Worm (Caenorhabditis elegans): Measurements from ENCODE around the gene lrx-1.

The lrx-1 gene

ce11 chrV:12296122-12296521, 43.8 kb downstream of the lrx-1 start:
- TF ChIP-seq daf-16 (GFP tag; optimal IDR thresholded peaks at IDR 0.05) (no peak), daf-16 (tag; optimal IDR thresholded peaks at IDR 0.05) (peak; percentile 43), unc-62 (GFP tag; optimal IDR thresholded peaks at IDR 0.05 in 1 of 2) (no peak), unc-62 (tag; optimal IDR thresholded peaks at IDR 0.05) (no peak), nhr-28 (tag; optimal IDR thresholded peaks at IDR 0.05) (peak; percentile 29), dve-1 (tag; optimal IDR thresholded peaks at IDR 0.05; ENCODE audit: insufficient read depth) (peak; percentile 22), pqm-1 (tag; optimal IDR thresholded peaks at IDR 0.05) (peak; percentile 51), dmd-6 (GFP tag; IDR thresholded peaks at IDR 0.05) (0 out of 2 replicates have a peak, but pooled peaks have one; percentile 25), F26F4.8 (GFP tag; conservative IDR thresholded peaks at IDR 0.05) (no peak), nhr-77 (tag; optimal IDR thresholded peaks at IDR 0.05) (peak; percentile 18)

ce11 chrV:12296794-12297193, 44.4 kb downstream of the lrx-1 start:
- TF ChIP-seq nhr-28 (tag; optimal IDR thresholded peaks at IDR 0.05) (no peak), mxl-3 (GFP tag; optimal IDR thresholded peaks at IDR 0.05) (peak; percentile 65), nhr-42 (GFP tag; IDR thresholded peaks at IDR 0.05) (no peak), ceh-20 (GFP tag; IDR thresholded peaks at IDR 0.05) (no peak), zfp-2 (tag; optimal IDR thresholded peaks at IDR 0.05) (no peak), jun-1 (tag; optimal IDR thresholded peaks at IDR 0.05) (no peak), T26A8.4 (GFP tag; IDR thresholded peaks at IDR 0.05) (no peak), saeg-2 (GFP tag; IDR thresholded peaks at IDR 0.05) (no peak), mep-1 (tag; optimal IDR thresholded peaks at IDR 0.05) (no peak), ceh-28 (tag; optimal IDR thresholded peaks at IDR 0.05) (no peak), hif-1 (tag; optimal IDR thresholded peaks at IDR 0.05) (no peak), egl-43 (GFP tag; IDR thresholded peaks at IDR 0.05) (no peak), mdl-1 (tag; optimal IDR thresholded peaks at IDR 0.05) (peak in 1 of 2 experiments; percentile 29), daf-19 (GFP tag; conservative IDR thresholded peaks at IDR 0.05) (no peak), tra-1 (GFP tag; IDR thresholded peaks at IDR 0.05) (no peak), nhr-11 (tag; optimal IDR thresholded peaks at IDR 0.05) (no peak), dmd-6 (GFP tag; IDR thresholded peaks at IDR 0.05) (no peak), T20F7.1 (GFP tag; optimal IDR thresholded peaks at IDR 0.05) (no peak), tag-97 (GFP tag; IDR thresholded peaks at IDR 0.05) (no peak), hlh-30 (tag; optimal IDR thresholded peaks at IDR 0.05; ENCODE audit: insufficient read depth) (peak; percentile 47), hlh-11 (tag; optimal IDR thresholded peaks at IDR 0.05) (peak; percentile 1), nhr-76 (tag; optimal IDR thresholded peaks at IDR 0.05) (no peak), lin-15B (tag; optimal IDR thresholded peaks at IDR 0.05) (no peak), ctbp-1 (GFP tag; IDR thresholded peaks at IDR 0.05) (no peak), ceh-32 (tag; optimal IDR thresholded peaks at IDR 0.05; ENCODE audit: poor library complexity) (no peak), ceh-62 (tag; optimal IDR thresholded peaks at IDR 0.05) (no peak)

DNA sequence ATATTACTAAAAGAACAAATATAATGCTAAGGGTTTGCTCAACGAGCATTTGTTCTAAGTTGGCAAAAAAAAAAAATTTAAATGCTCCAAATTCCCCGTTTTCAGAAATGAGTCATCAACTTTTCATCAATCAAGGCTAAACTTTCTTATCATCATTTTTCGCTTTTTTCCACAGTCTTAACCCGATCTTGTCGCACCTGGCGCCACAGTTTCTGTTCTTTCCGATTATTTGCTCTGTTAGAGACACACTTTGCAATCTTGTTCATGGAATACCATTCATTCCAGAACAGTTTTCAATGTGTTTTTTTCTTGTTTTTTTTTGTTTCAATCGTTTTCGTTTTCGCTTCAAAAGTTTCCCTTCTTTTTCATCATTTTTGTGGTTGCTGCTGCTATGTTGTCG, 45.8 kb downstream of the lrx-1 start:
- TF ChIP-seq dmd-6 (GFP tag; IDR thresholded peaks at IDR 0.05) = peak; percentile 42; the same call in 1 of the 2 replicates
- no peak for TF ChIP-seq set-16 (GFP tag; IDR thresholded peaks at IDR 0.05)
- no peak for TF ChIP-seq fkh-10 (GFP tag; optimal IDR thresholded peaks at IDR 0.05)
- TF ChIP-seq lin-29 (GFP tag; IDR thresholded peaks at IDR 0.05) = no peak
- no peak for TF ChIP-seq hif-1 (tag; optimal IDR thresholded peaks at IDR 0.05)
- TF ChIP-seq hlh-11 (tag; optimal IDR thresholded peaks at IDR 0.05) = peak; percentile 10
- peak; percentile 70 for TF ChIP-seq aha-1 (tag)
- no peak for TF ChIP-seq daf-16 (GFP tag; optimal IDR thresholded peaks at IDR 0.05)
- peak; percentile 29 for TF ChIP-seq daf-16 (tag; optimal IDR thresholded peaks at IDR 0.05)
- TF ChIP-seq unc-62 (GFP tag; optimal IDR thresholded peaks at IDR 0.05 in 1 of 2) = peak in 1 of 2 experiments; percentile 83
- no peak for TF ChIP-seq unc-62 (tag; optimal IDR thresholded peaks at IDR 0.05)
- TF ChIP-seq ztf-11 (tag; optimal IDR thresholded peaks at IDR 0.05) = no peak
- TF ChIP-seq php-3 (GFP tag; IDR thresholded peaks at IDR 0.05) = no peak
- TF ChIP-seq dve-1 (tag; optimal IDR thresholded peaks at IDR 0.05; ENCODE audit: insufficient read depth) = peak; percentile 40
- peak; percentile 48 for TF ChIP-seq nhr-28 (tag; optimal IDR thresholded peaks at IDR 0.05)
- peak; percentile 83 for TF ChIP-seq pqm-1 (tag; optimal IDR thresholded peaks at IDR 0.05)
- no peak for TF ChIP-seq zip-11 (GFP tag; IDR thresholded peaks at IDR 0.05)
